Worm (Caenorhabditis elegans): Measurements from ENCODE around the gene T10H10.2.

Gene T10H10.2

ce11 chrX:2316205-2316604, 21.7 kb downstream of the T10H10.2 start:
- peak; percentile 51 for TF ChIP-seq hlh-30 (tag; optimal IDR thresholded peaks at IDR 0.05; ENCODE audit: insufficient read depth)
- no peak for TF ChIP-seq ttx-3 (tag; optimal IDR thresholded peaks at IDR 0.05)
- no peak for TF ChIP-seq unc-55 (GFP tag; optimal IDR thresholded peaks at IDR 0.05)
- no peak for TF ChIP-seq che-1 (tag; optimal IDR thresholded peaks at IDR 0.05)
- no peak for TF ChIP-seq ceh-9 (tag; optimal IDR thresholded peaks at IDR 0.05)
- no peak for TF ChIP-seq ref-2 (tag; optimal IDR thresholded peaks at IDR 0.05)

DNA sequence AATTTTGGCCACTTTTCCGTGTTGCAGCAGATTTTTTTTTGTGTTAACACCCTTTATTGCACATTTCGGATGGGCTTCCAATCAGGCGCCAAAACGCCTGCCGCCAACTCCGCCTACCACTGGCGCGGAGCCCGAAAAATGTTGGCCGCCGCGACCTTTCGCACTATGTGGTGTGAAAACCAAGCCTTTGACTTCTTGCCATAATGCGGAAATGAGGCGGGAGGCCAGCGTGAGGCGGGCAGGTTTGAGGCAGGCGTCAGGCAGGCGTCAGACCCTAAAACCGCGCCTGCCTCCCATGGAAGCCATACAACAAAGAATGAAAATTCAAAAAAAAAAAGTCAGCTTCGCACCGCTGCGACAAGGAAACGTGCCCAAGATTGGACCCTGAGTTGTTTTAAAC, 22.3 kb downstream of the T10H10.2 start:
- TF ChIP-seq pros-1 (tag; optimal IDR thresholded peaks at IDR 0.05) (no peak), ztf-16 (tag; optimal IDR thresholded peaks at IDR 0.05) (no peak), Y22D7AL.16 (tag; optimal IDR thresholded peaks at IDR 0.05) (no peak), unc-42 (tag; optimal IDR thresholded peaks at IDR 0.05) (no peak), sox-2 (GFP tag; IDR thresholded peaks at IDR 0.05) (no peak), lim-6 (tag; optimal IDR thresholded peaks at IDR 0.05) (no peak), ceh-31 (tag; optimal IDR thresholded peaks at IDR 0.05) (no peak), hlh-8 (tag; optimal IDR thresholded peaks at IDR 0.05) (no peak), ceh-34 (tag; optimal IDR thresholded peaks at IDR 0.05) (no peak), ceh-19 (GFP tag; optimal IDR thresholded peaks at IDR 0.05) (no peak), nhr-11 (tag; optimal IDR thresholded peaks at IDR 0.05) (no peak), hlh-6 (tag; optimal IDR thresholded peaks at IDR 0.05) (no peak), ref-2 (tag; optimal IDR thresholded peaks at IDR 0.05) (no peak), lin-11 (tag; optimal IDR thresholded peaks at IDR 0.05) (no peak), fkh-6 (tag; optimal IDR thresholded peaks at IDR 0.05) (no peak), ahr-1 (tag; optimal IDR thresholded peaks at IDR 0.05) (no peak), mec-3 (tag; optimal IDR thresholded peaks at IDR 0.05; ENCODE audit: borderline replicate concordance) (no peak)

- TF ChIP-seq ceh-45 (GFP tag; IDR thresholded peaks at IDR 0.05) (no peak), F13H6.1 (tag; optimal IDR thresholded peaks at IDR 0.05) (no peak), ets-4 (tag; optimal IDR thresholded peaks at IDR 0.05) (no peak), gmeb-2 (tag; optimal IDR thresholded peaks at IDR 0.05) (no peak)
These were observed 22.9 kb downstream of the T10H10.2 start for ce11 chrX:2317480-2317879.

ce11 chrX:2319238-2319637, 24.7 kb downstream of the T10H10.2 start, which contains the start of gene aakg-4:
aakg-4 (minus strand) TSS chrX:2319338.
- no peak for TF ChIP-seq ceh-45 (GFP tag; IDR thresholded peaks at IDR 0.05)
- TF ChIP-seq ceh-2 (tag; optimal IDR thresholded peaks at IDR 0.05), result no peak
- TF ChIP-seq ztf-16 (tag; optimal IDR thresholded peaks at IDR 0.05), result no peak
- TF ChIP-seq K09A11.1 (tag; optimal IDR thresholded peaks at IDR 0.05; ENCODE audit: insufficient read depth), result no peak
- TF ChIP-seq elt-4 (tag; optimal IDR thresholded peaks at IDR 0.05), result no peak

DNA sequence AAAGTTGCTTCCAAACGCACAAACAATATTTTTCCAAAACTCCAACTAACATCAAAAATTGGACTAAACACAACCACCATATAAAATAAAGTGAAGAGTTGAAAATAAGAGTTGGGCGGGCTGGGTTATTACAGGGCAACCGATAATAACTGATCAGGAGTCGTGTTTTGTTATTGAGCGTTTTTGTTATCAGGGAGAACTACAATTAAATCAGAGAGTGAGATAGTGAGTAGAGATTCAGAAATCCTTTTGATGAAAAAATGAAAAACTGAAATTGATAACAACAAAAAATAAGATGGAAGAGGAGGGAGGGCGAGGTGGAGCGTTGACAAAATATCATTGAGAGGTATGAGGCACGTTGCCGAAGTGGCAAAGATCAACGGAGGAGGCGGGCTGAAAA, 26.0 kb downstream of the T10H10.2 start:
- TF ChIP-seq unc-55 (GFP tag; optimal IDR thresholded peaks at IDR 0.05) (no peak), hlh-13 (GFP tag; optimal IDR thresholded peaks at IDR 0.05) (no peak), tbx-2 (tag; optimal IDR thresholded peaks at IDR 0.05) (no peak), ceh-18 (tag; optimal IDR thresholded peaks at IDR 0.05) (no peak), elt-2 (tag; optimal IDR thresholded peaks at IDR 0.05) (peak; percentile 28), sdc-2 (tag; optimal IDR thresholded peaks at IDR 0.05) (no peak)

- TF ChIP-seq ceh-30 (tag; optimal IDR thresholded peaks at IDR 0.05), result no peak
- no peak for TF ChIP-seq ceh-9 (tag; optimal IDR thresholded peaks at IDR 0.05)
- no peak for TF ChIP-seq nhr-11 (tag; optimal IDR thresholded peaks at IDR 0.05)
- TF ChIP-seq npax-4 (tag; optimal IDR thresholded peaks at IDR 0.05), result no peak
- no peak for TF ChIP-seq ceh-14 (tag; optimal IDR thresholded peaks at IDR 0.05)
- no peak for TF ChIP-seq C08G9.2 (tag; optimal IDR thresholded peaks at IDR 0.05)
- no peak for TF ChIP-seq C38D4.7 (GFP tag; optimal IDR thresholded peaks at IDR 0.05)
- no peak for TF ChIP-seq T23F11.4 (GFP tag; optimal IDR thresholded peaks at IDR 0.05)
- peak; percentile 34 for TF ChIP-seq hlh-30 (tag; optimal IDR thresholded peaks at IDR 0.05; ENCODE audit: insufficient read depth)
- no peak for TF ChIP-seq dve-1 (tag; optimal IDR thresholded peaks at IDR 0.05)
- TF ChIP-seq sdc-2 (tag; optimal IDR thresholded peaks at IDR 0.05), result no peak
- TF ChIP-seq ceh-6 (GFP tag; optimal IDR thresholded peaks at IDR 0.05), result peak; percentile 14
- peak; percentile 39 for TF ChIP-seq pat-9 (tag; optimal IDR thresholded peaks at IDR 0.05)
- TF ChIP-seq hlh-13 (GFP tag; optimal IDR thresholded peaks at IDR 0.05), result no peak
These were observed 27.2 kb downstream of the T10H10.2 start for ce11 chrX:2321758-2322157.
